Worm (Caenorhabditis elegans) whole organism, young adult: ENCODE data around the gene epg-3.

Experiments used
- B0019.2 ChIP-seq: fragments of 200-800 bp; sonication (Bioruptor generic); conservative IDR thresholded peaks from 2 replicates; pipeline ENCODE4 v1.3.6; 2022; ENCODE audit warnings: missing genetic modification reagents, missing genetic modification characterization, missing compliant biosample characterization
- B0035.1 ChIP-seq: sonication (generic microtip); optimal IDR thresholded peaks from 2 replicates; lab custom pipeline; 2016; ENCODE audit warnings: missing genetic modification characterization, mild to moderate bottlenecking, missing compliant biosample characterization, missing genotype, missing genetic modification reagents
- C06A6.2 ChIP-seq: fragments of 200-800 bp; sonication (Bioruptor generic); conservative IDR thresholded peaks from 2 replicates; pipeline ENCODE4 v1.3.6; 2022; ENCODE audit warnings: missing genetic modification characterization, missing compliant biosample characterization
- D2030.7 ChIP-seq: fragments of 200-800 bp; sonication (Bioruptor generic); IDR thresholded peaks from 2 replicates; pipeline ENCODE4 v1.3.6; 2022; ENCODE audit warnings: missing genetic modification reagents, missing genetic modification characterization, missing compliant biosample characterization
- F33H1.4 ChIP-seq: fragments of 200-800 bp; sonication (Bioruptor generic); IDR thresholded peaks from 2 replicates; pipeline ENCODE4 v1.3.6; 2022; ENCODE audit warnings: missing genetic modification reagents, missing genetic modification characterization, missing compliant biosample characterization
- F39B2.1 ChIP-seq: fragments of 200-800 bp; sonication (Bioruptor generic); IDR thresholded peaks from 2 replicates; pipeline ENCODE4 v1.3.6; 2022; ENCODE audit warnings: missing genetic modification reagents, missing genetic modification characterization, missing compliant biosample characterization
- F55B11.4 ChIP-seq: sonication (generic microtip); optimal IDR thresholded peaks from 2 replicates; lab custom pipeline; 2016; ENCODE audit warnings: missing compliant biosample characterization, missing genetic modification characterization, borderline replicate concordance; ENCODE audit not compliant: insufficient read depth
- F57C9.4 ChIP-seq: sonication (generic microtip); optimal IDR thresholded peaks from 2 replicates; lab custom pipeline; 2017; ENCODE audit warnings: mild to moderate bottlenecking, missing genetic modification characterization, missing compliant biosample characterization
- T07F8.4 ChIP-seq: sonication (generic microtip); optimal IDR thresholded peaks from 2 replicates; lab custom pipeline; 2016; ENCODE audit warnings: mild to moderate bottlenecking, missing genetic modification characterization, moderate library complexity, missing compliant biosample characterization
- Y56A3A.18 ChIP-seq: fragments of 200-800 bp; sonication (Bioruptor generic); IDR thresholded peaks from 2 replicates; pipeline ENCODE4 v1.3.6; 2022; ENCODE audit warnings: missing genetic modification reagents, missing genetic modification characterization, missing compliant biosample characterization
- akir-1 ChIP-seq: fragments of 200-800 bp; sonication (Bioruptor generic); optimal IDR thresholded peaks from 2 replicates; lab custom pipeline; 2018; ENCODE audit warnings: mild to moderate bottlenecking, missing genetic modification characterization, moderate library complexity, missing compliant biosample characterization
- athp-1 ChIP-seq: sonication (generic microtip); optimal IDR thresholded peaks from 2 replicates; lab custom pipeline; 2017; ENCODE audit warnings: mild to moderate bottlenecking, missing genetic modification characterization, missing compliant biosample characterization
- attf-3 ChIP-seq: fragments of 200-800 bp; sonication (Bioruptor generic); conservative IDR thresholded peaks from 2 replicates; pipeline ENCODE4 v1.3.6; 2022; ENCODE audit warnings: missing genetic modification reagents, missing genetic modification characterization, missing compliant biosample characterization
- cebp-1 ChIP-seq, 2 experiments: fragments of 200-800 bp in 1 of 2; sonication (Bioruptor generic) in 1 of 2; sonication (generic microtip) in 1 of 2; IDR thresholded peaks in 1 of 2; optimal IDR thresholded peaks in 1 of 2; 2 replicates each; pipeline versions ENCODE4 v1.3.6 to Lab custom; 2017 to 2022; ENCODE audit warnings: missing compliant biosample characterization in 2 of 2, missing genetic modification characterization in 2 of 2, mild to moderate bottlenecking in 1 of 2, missing genetic modification reagents in 1 of 2, moderate library complexity in 1 of 2
- ceh-58 ChIP-seq: fragments of 200-800 bp; sonication (Bioruptor generic); IDR thresholded peaks from 2 replicates; pipeline ENCODE4 v1.3.6; 2022; ENCODE audit warnings: missing genetic modification characterization, missing compliant biosample characterization
- dox-1 ChIP-seq: fragments of 200-800 bp; sonication (Bioruptor generic); IDR thresholded peaks from 2 replicates; pipeline ENCODE4 v1.3.6; 2022; ENCODE audit warnings: missing genetic modification reagents, missing genetic modification characterization, missing compliant biosample characterization
- dpl-1 ChIP-seq: fragments of 150-350 bp; optimal IDR thresholded peaks from 2 replicates; lab custom pipeline; 2014; ENCODE audit warnings: missing biosample characterization, missing genetic modification reagents, missing genetic modification characterization
- egl-18 ChIP-seq: fragments of 200-800 bp; sonication (Bioruptor generic); IDR thresholded peaks from 2 replicates; pipeline ENCODE4 v1.3.6; 2022; ENCODE audit warnings: missing genetic modification reagents, missing genetic modification characterization, missing compliant biosample characterization
- egl-44 ChIP-seq: fragments of 200-800 bp; sonication (Bioruptor generic); IDR thresholded peaks from 2 replicates; pipeline ENCODE4 v1.3.6; 2022; ENCODE audit warnings: missing genetic modification reagents, missing genetic modification characterization, missing compliant biosample characterization
- ekl-4 ChIP-seq: fragments of 200-800 bp; sonication (Bioruptor generic); IDR thresholded peaks from 2 replicates; pipeline ENCODE4 v1.3.6; 2022; ENCODE audit warnings: missing genetic modification reagents, missing genetic modification characterization, missing compliant biosample characterization
- hsf-1 ChIP-seq: fragments of 200-800 bp; sonication (Bioruptor generic); IDR thresholded peaks from 2 replicates; pipeline ENCODE4 v1.3.6; 2022; ENCODE audit warnings: missing genetic modification reagents, missing genetic modification characterization, missing compliant biosample characterization
- let-526 ChIP-seq: fragments of 200-800 bp; sonication (Bioruptor generic); IDR thresholded peaks from 2 replicates; pipeline ENCODE4 v1.3.6; 2022; ENCODE audit warnings: missing genetic modification reagents, missing genetic modification characterization, missing compliant biosample characterization
- lin-40 ChIP-seq: sonication (generic microtip); optimal IDR thresholded peaks from 2 replicates; lab custom pipeline; 2016; ENCODE audit warnings: missing genetic modification characterization, mild to moderate bottlenecking, missing compliant biosample characterization, missing genotype, missing genetic modification reagents
- lir-1 ChIP-seq: fragments of 200-800 bp; sonication (Bioruptor generic); conservative IDR thresholded peaks from 2 replicates; pipeline ENCODE4 v1.3.6; 2022; ENCODE audit warnings: missing genetic modification reagents, missing genetic modification characterization, missing compliant biosample characterization
- lsl-1 ChIP-seq: fragments of 200-800 bp; sonication (Bioruptor generic); optimal IDR thresholded peaks from 2 replicates; lab custom pipeline; 2018; ENCODE audit warnings: mild to moderate bottlenecking, missing genetic modification characterization, moderate library complexity, missing compliant biosample characterization
- madf-10 ChIP-seq: sonication (generic microtip); optimal IDR thresholded peaks from 2 replicates; lab custom pipeline; 2016; ENCODE audit warnings: mild to moderate bottlenecking, missing genetic modification characterization, missing compliant biosample characterization
- madf-3 ChIP-seq: fragments of 200-800 bp; sonication (Bioruptor generic); IDR thresholded peaks from 2 replicates; pipeline ENCODE4 v1.3.6; 2022; ENCODE audit warnings: missing genetic modification reagents, missing genetic modification characterization, missing compliant biosample characterization
- madf-6 ChIP-seq: fragments of 200-800 bp; sonication (Bioruptor generic); IDR thresholded peaks from 2 replicates; pipeline ENCODE4 v1.3.6; 2022; ENCODE audit warnings: missing genetic modification reagents, missing genetic modification characterization, missing compliant biosample characterization
- madf-8 ChIP-seq: fragments of 200-800 bp; sonication (Bioruptor generic); conservative IDR thresholded peaks from 2 replicates; pipeline ENCODE4 v1.3.6; 2022; ENCODE audit warnings: missing genetic modification reagents, missing genetic modification characterization, missing compliant biosample characterization
- mcd-1 ChIP-seq: fragments of 200-800 bp; sonication (Bioruptor generic); IDR thresholded peaks from 2 replicates; pipeline ENCODE4 v1.3.6; 2022; ENCODE audit warnings: missing genetic modification reagents, missing genetic modification characterization, missing compliant biosample characterization
- mes-4 ChIP-seq: sonication (generic microtip); optimal IDR thresholded peaks from 2 replicates; lab custom pipeline; 2016; ENCODE audit warnings: missing genotype, missing genetic modification characterization, missing compliant biosample characterization
- nhr-179 ChIP-seq: sonication (generic microtip); optimal IDR thresholded peaks from 2 replicates; lab custom pipeline; 2016; ENCODE audit warnings: mild to moderate bottlenecking, missing genetic modification characterization, missing compliant biosample characterization
- pbrm-1 ChIP-seq: fragments of 200-800 bp; sonication (Bioruptor generic); IDR thresholded peaks from 2 replicates; pipeline ENCODE4 v1.3.6; 2022; ENCODE audit warnings: missing genetic modification reagents, missing genetic modification characterization, missing compliant biosample characterization
- pha-4 ChIP-seq: fragments of 150-350 bp; sonication (generic microtip); optimal IDR thresholded peaks from 2 replicates; lab custom pipeline; 2014; ENCODE audit warnings: missing biosample characterization, missing genetic modification reagents, missing genetic modification characterization
- repo-1 ChIP-seq: sonication (generic microtip); optimal IDR thresholded peaks from 2 replicates; lab custom pipeline; 2017; ENCODE audit warnings: mild to moderate bottlenecking, missing genetic modification characterization, missing compliant biosample characterization
- rpc-1 ChIP-seq, 2 experiments: fragments of 150-350 bp in 1 of 2; sonication (generic microtip) in 1 of 2; optimal IDR thresholded peaks; 2 replicates each; lab custom pipeline; 2014 to 2018; ENCODE audit warnings: missing biosample characterization in 1 of 2, missing genetic modification characterization in 1 of 2, missing genetic modification reagents in 1 of 2, missing genotype in 1 of 2
- sea-2 ChIP-seq: fragments of 200-800 bp; sonication (Bioruptor generic); IDR thresholded peaks from 2 replicates; pipeline ENCODE4 v1.3.6; 2022; ENCODE audit warnings: missing genetic modification characterization, missing compliant biosample characterization
- snpc-1.1 ChIP-seq: sonication (generic microtip); optimal IDR thresholded peaks from 2 replicates; lab custom pipeline; 2017; ENCODE audit warnings: missing genetic modification characterization, mild to moderate bottlenecking, missing compliant biosample characterization, antibody characterized with exemption, moderate library complexity, missing genotype, missing genetic modification reagents; ENCODE audit not compliant: insufficient read depth
- sptf-2 ChIP-seq: fragments of 200-800 bp; sonication (Bioruptor generic); optimal IDR thresholded peaks from 2 replicates; lab custom pipeline; 2018; ENCODE audit warnings: mild to moderate bottlenecking, missing genetic modification characterization, missing compliant biosample characterization
- tbp1 ChIP-seq: fragments of 200-800 bp; sonication (Bioruptor generic); optimal IDR thresholded peaks from 2 replicates; lab custom pipeline; 2018; ENCODE audit warnings: mild to moderate bottlenecking, missing genetic modification characterization, missing compliant biosample characterization
- tlf-1 ChIP-seq: fragments of 200-800 bp; sonication (Bioruptor generic); optimal IDR thresholded peaks from 2 replicates; lab custom pipeline; 2018; ENCODE audit warnings: mild to moderate bottlenecking, missing genetic modification characterization, missing compliant biosample characterization
- unc-130 ChIP-seq: sonication (generic microtip); optimal IDR thresholded peaks from 2 replicates; lab custom pipeline; 2016; ENCODE audit warnings: missing genetic modification reagents, missing genetic modification characterization, missing compliant biosample characterization
- unc-62 ChIP-seq: fragments of 150-350 bp; optimal IDR thresholded peaks from 2 replicates; lab custom pipeline; 2014; ENCODE audit warnings: missing biosample characterization, missing genetic modification reagents, missing genetic modification characterization
- zfh-2 ChIP-seq: fragments of 200-800 bp; sonication (Bioruptor generic); conservative IDR thresholded peaks from 2 replicates; pipeline ENCODE4 v1.3.6; 2022; ENCODE audit warnings: missing genetic modification reagents, missing genetic modification characterization, missing compliant biosample characterization
- ztf-25 ChIP-seq: fragments of 200-800 bp; sonication (Bioruptor generic); IDR thresholded peaks from 2 replicates; pipeline ENCODE4 v1.3.6; 2022; ENCODE audit warnings: missing genetic modification reagents, missing genetic modification characterization, missing compliant biosample characterization
- ztf-3 ChIP-seq: fragments of 200-800 bp; sonication (Bioruptor generic); optimal IDR thresholded peaks from 2 replicates; lab custom pipeline; 2018; ENCODE audit warnings: mild to moderate bottlenecking, missing genetic modification characterization, missing compliant biosample characterization

The epg-3 gene

ce11 chrIII:12931786-12932427 lies 2.6 kb upstream of the epg-3 start, which contains the start of gene rbm-7:
rbm-7 (minus strand) TSS chrIII:12931867.
- TF ChIP-seq pha-4 (tag; lab: Kevin White, UChicago) (no peak), dox-1 (GFP tag; lab: Robert Waterston, UW) (peak; percentile 73), snpc-1.1 (tag; lab: Kevin White, UChicago) (no peak), repo-1 (tag; lab: Kevin White, UChicago) (no peak), T07F8.4 (tag; lab: Kevin White, UChicago) (no peak), ztf-25 (GFP tag; lab: Robert Waterston, UW) (no peak), mcd-1 (GFP tag; lab: Robert Waterston, UW) (peak; percentile 80), egl-18 (GFP tag; lab: Robert Waterston, UW) (no peak), sea-2 (GFP tag; lab: Robert Waterston, UW) (no peak), B0035.1 (no peak), athp-1 (tag; lab: Kevin White, UChicago) (no peak), nhr-179 (no peak), unc-62 (GFP tag; lab: Kevin White, UChicago) (no peak), madf-3 (GFP tag; lab: Robert Waterston, UW) (0 out of 2 replicates have a peak, but pooled peaks have one; percentile 8), cebp-1 (GFP tag; IDR thresholded peaks at IDR 0.05; lab: Robert Waterston, UW) (no peak), cebp-1 (tag; optimal IDR thresholded peaks at IDR 0.05; lab: Kevin White, UChicago) (peak; percentile 68), F55B11.4 (no peak), lsl-1 (GFP tag; lab: Kevin White, UChicago) (peak; percentile 55), tlf-1 (peak; percentile 37), F33H1.4 (GFP tag; lab: Robert Waterston, UW) (peak; percentile 51; the same call in 1 of the 2 replicates), madf-6 (peak; percentile 66), ztf-3 (GFP tag; lab: Kevin White, UChicago) (no peak), Y56A3A.18 (GFP tag; lab: Robert Waterston, UW) (no peak), tbp1 (peak; percentile 48), dpl-1 (GFP tag; lab: Kevin White, UChicago) (peak; percentile 29), D2030.7 (GFP tag; lab: Robert Waterston, UW) (peak; percentile 37; the same call in 1 of the 2 replicates), attf-3 (0 out of 2 replicates have a peak, but pooled peaks have one; percentile 17), unc-130 (GFP tag; lab: Kevin White, UChicago) (no peak), B0019.2 (GFP tag; lab: Robert Waterston, UW) (no peak), F39B2.1 (no peak), egl-44 (GFP tag; lab: Robert Waterston, UW) (no peak), sptf-2 (GFP tag; lab: Kevin White, UChicago) (no peak), rpc-1 (optimal IDR thresholded peaks at IDR 0.05; lab: Kevin White, UChicago) (no peak), rpc-1 (tag; optimal IDR thresholded peaks at IDR 0.05; lab: Kevin White, UChicago) (no peak), zfh-2 (GFP tag; lab: Robert Waterston, UW) (no peak), madf-8 (GFP tag; lab: Robert Waterston, UW) (peak; percentile 25; the same call in 1 of the 2 replicates), C06A6.2 (0 out of 2 replicates have a peak, but pooled peaks have one; percentile 28), ceh-58 (no peak), ekl-4 (no peak), madf-10 (no peak), let-526 (no peak), lir-1 (no peak), F57C9.4 (tag; lab: Kevin White, UChicago) (no peak), mes-4 (tag; lab: Kevin White, UChicago) (no peak), akir-1 (GFP tag; lab: Kevin White, UChicago) (no peak), hsf-1 (GFP tag; lab: Robert Waterston, UW) (0 out of 2 replicates have a peak, but pooled peaks have one; percentile 21), pbrm-1 (peak; percentile 74; the same call in 1 of the 2 replicates), lin-40 (tag; lab: Kevin White, UChicago) (peak; percentile 75)
